Fruit fly (Drosophila melanogaster) whole organism, embryonic: ENCODE results near the gene baf.

Experiments used
- Abd-B ChIP-seq: fragments of 200-800 bp; sonication (Bioruptor generic); optimal IDR thresholded peaks from 2 replicates; lab custom pipeline; 2018; ENCODE audit warnings: missing biosample characterization, mild to moderate bottlenecking, missing genetic modification characterization, moderate library complexity
- Atf-2 ChIP-seq: fragments of 200-800 bp; sonication (Bioruptor generic); optimal IDR thresholded peaks from 2 replicates; lab custom pipeline; 2016; ENCODE audit warnings: missing biosample characterization, missing genetic modification characterization
- Bdp1 ChIP-seq: fragments of 200-800 bp; sonication (Bioruptor generic); optimal IDR thresholded peaks from 3 replicates; lab custom pipeline; 2016; ENCODE audit warnings: missing biosample characterization, missing genetic modification characterization
- CG1024 ChIP-seq: fragments of 200-800 bp; sonication (Bioruptor generic); IDR thresholded peaks from 2 replicates; pipeline ENCODE4 v1.3.6; 2022; ENCODE audit warnings: missing biosample characterization, missing genetic modification characterization
- CG11247 ChIP-seq: fragments of 200-800 bp; sonication (Bioruptor generic); IDR thresholded peaks from 2 replicates; pipeline ENCODE4 v1.3.6; 2022; ENCODE audit warnings: missing biosample characterization, missing genetic modification characterization
- CG11560 ChIP-seq: fragments of 200-800 bp; sonication (Bioruptor generic); IDR thresholded peaks from 3 replicates; pipeline ENCODE4 v1.3.6; 2022; ENCODE audit warnings: missing biosample characterization, missing genetic modification characterization
- CG12659 ChIP-seq: fragments of 200-800 bp; sonication (Bioruptor generic); optimal IDR thresholded peaks from 3 replicates; lab custom pipeline; 2017; ENCODE audit warnings: mild to moderate bottlenecking, missing biosample characterization, missing genetic modification reagents, missing genetic modification characterization
- CG13287 ChIP-seq: fragments of 200-800 bp; sonication (Bioruptor generic); IDR thresholded peaks from 2 replicates; pipeline ENCODE4 v1.3.6; 2022; ENCODE audit warnings: missing biosample characterization, missing genetic modification characterization; ENCODE audit not compliant: partially characterized antibody
- CG13624 ChIP-seq: fragments of 200-800 bp; sonication (Bioruptor generic); optimal IDR thresholded peaks from 2 replicates; lab custom pipeline; 2016; ENCODE audit warnings: missing biosample characterization, missing genetic modification characterization
- CG15269 ChIP-seq: fragments of 200-800 bp; sonication (Bioruptor generic); optimal IDR thresholded peaks from 2 replicates; lab custom pipeline; 2018; ENCODE audit warnings: missing biosample characterization, mild to moderate bottlenecking, missing genetic modification characterization, moderate library complexity
- CG15696 ChIP-seq: fragments of 200-800 bp; sonication (Bioruptor generic); optimal IDR thresholded peaks from 2 replicates; lab custom pipeline; 2019; ENCODE audit warnings: missing biosample characterization, mild to moderate bottlenecking, missing genetic modification characterization, moderate library complexity
- CG17802 ChIP-seq: fragments of 200-800 bp; sonication (Bioruptor generic); optimal IDR thresholded peaks from 2 replicates; lab custom pipeline; 2018; ENCODE audit warnings: missing biosample characterization, mild to moderate bottlenecking, missing genetic modification characterization, moderate library complexity
- CG1792 ChIP-seq: fragments of 200-800 bp; sonication (Bioruptor generic); optimal IDR thresholded peaks from 2 replicates; lab custom pipeline; 2016; ENCODE audit warnings: missing biosample characterization, missing genetic modification characterization
- CG2116 ChIP-seq: fragments of 200-800 bp; sonication (Bioruptor generic); optimal IDR thresholded peaks from 3 replicates; lab custom pipeline; 2018; ENCODE audit warnings: missing biosample characterization, mild to moderate bottlenecking, missing genetic modification characterization
- CG2129 ChIP-seq: fragments of 200-800 bp; sonication (Bioruptor generic); IDR thresholded peaks from 2 replicates; pipeline ENCODE4 v1.3.6; 2022; ENCODE audit warnings: missing biosample characterization, missing genetic modification characterization; ENCODE audit not compliant: partially characterized antibody
- CG2875 ChIP-seq: fragments of 200-800 bp; sonication (Bioruptor generic); optimal IDR thresholded peaks from 2 replicates; lab custom pipeline; 2017; ENCODE audit warnings: missing biosample characterization, mild to moderate bottlenecking, missing genetic modification characterization, missing genetic modification reagents
- CG33213 ChIP-seq: fragments of 200-800 bp; sonication (Bioruptor generic); optimal IDR thresholded peaks from 3 replicates; lab custom pipeline; 2016; ENCODE audit warnings: missing biosample characterization, missing genetic modification characterization
- CG3407 ChIP-seq: fragments of 200-800 bp; sonication (Bioruptor generic); optimal IDR thresholded peaks from 2 replicates; lab custom pipeline; 2018; ENCODE audit warnings: missing biosample characterization, mild to moderate bottlenecking, missing genetic modification characterization
- CG34376 ChIP-seq: fragments of 200-800 bp; sonication (Bioruptor generic); optimal IDR thresholded peaks from 2 replicates; lab custom pipeline; 2018; ENCODE audit warnings: missing biosample characterization, mild to moderate bottlenecking, missing genetic modification characterization
- CG4730 ChIP-seq: fragments of 200-800 bp; sonication (Bioruptor generic); IDR thresholded peaks from 2 replicates; pipeline ENCODE4 v1.3.6; 2022; ENCODE audit warnings: missing biosample characterization, missing genetic modification characterization
- CG6272 ChIP-seq: fragments of 200-800 bp; sonication (Bioruptor generic); IDR thresholded peaks from 2 replicates; pipeline ENCODE4 v1.3.6; 2022; ENCODE audit warnings: missing biosample characterization, missing genetic modification characterization
- CG6689 ChIP-seq: fragments of 200-800 bp; sonication (Bioruptor generic); IDR thresholded peaks from 2 replicates; pipeline ENCODE4 v1.3.6; 2022; ENCODE audit warnings: missing biosample characterization, missing genetic modification characterization
- CG7786 ChIP-seq: fragments of 200-800 bp; sonication (Bioruptor generic); optimal IDR thresholded peaks from 2 replicates; lab custom pipeline; 2016; ENCODE audit warnings: missing biosample characterization, missing genetic modification characterization
- CG7963 ChIP-seq: fragments of 200-800 bp; sonication (Bioruptor generic); IDR thresholded peaks from 3 replicates; pipeline ENCODE4 v1.3.6; 2022; ENCODE audit warnings: missing biosample characterization, missing genetic modification characterization; ENCODE audit not compliant: partially characterized antibody
- CG8944 ChIP-seq: fragments of 200-800 bp; sonication (Bioruptor generic); optimal IDR thresholded peaks from 3 replicates; lab custom pipeline; 2016; ENCODE audit warnings: missing biosample characterization, missing genetic modification characterization
- CG9727 ChIP-seq: fragments of 200-800 bp; sonication (Bioruptor generic); optimal IDR thresholded peaks from 3 replicates; lab custom pipeline; 2017; ENCODE audit warnings: missing biosample characterization, mild to moderate bottlenecking, missing genetic modification characterization
- Dip3 ChIP-seq: fragments of 200-800 bp; sonication (Bioruptor generic); optimal IDR thresholded peaks from 3 replicates; lab custom pipeline; 2016; ENCODE audit warnings: missing biosample characterization, missing genetic modification characterization
- Doc2 ChIP-seq: fragments of 200-800 bp; sonication (Bioruptor generic); IDR thresholded peaks from 2 replicates; pipeline ENCODE4 v1.3.6; 2022; ENCODE audit warnings: missing biosample characterization, missing genetic modification characterization
- E2f1 ChIP-seq: fragments of 200-800 bp; sonication (Bioruptor generic); IDR thresholded peaks from 2 replicates; pipeline ENCODE4 v1.3.6; 2022; ENCODE audit warnings: missing biosample characterization, missing genetic modification characterization
- Gug ChIP-seq: fragments of 200-800 bp; sonication (Bioruptor generic); IDR thresholded peaks from 4 replicates; pipeline ENCODE4 v1.3.6; 2022; ENCODE audit warnings: missing biosample characterization, missing genetic modification characterization
- MTF-1 ChIP-seq: fragments of 200-800 bp; sonication (Bioruptor generic); optimal IDR thresholded peaks from 2 replicates; lab custom pipeline; 2018; ENCODE audit warnings: missing biosample characterization, mild to moderate bottlenecking, missing genetic modification characterization, borderline replicate concordance
- Med ChIP-seq: fragments of 200-800 bp; sonication (Bioruptor generic); peaks from one replicate; lab custom pipeline; 2016; ENCODE audit warnings: missing biosample characterization, missing genetic modification characterization, mild to moderate bottlenecking, inconsistent platforms, moderate library complexity
- Pdp1 ChIP-seq, 2 experiments: fragments of 200-800 bp; sonication (Bioruptor generic); optimal IDR thresholded peaks; 3 replicates each; lab custom pipeline; 2016; ENCODE audit warnings: missing biosample characterization in 2 of 2, missing genetic modification characterization in 2 of 2, mild to moderate bottlenecking in 1 of 2, moderate library complexity in 1 of 2
- Poxn ChIP-seq: fragments of 200-800 bp; sonication (Bioruptor generic); IDR thresholded peaks from 2 replicates; pipeline ENCODE4 v1.3.6; 2022; ENCODE audit warnings: missing biosample characterization, missing genetic modification characterization
- Sox100B ChIP-seq: fragments of 200-800 bp; sonication (Bioruptor generic); optimal IDR thresholded peaks from 3 replicates; lab custom pipeline; 2018; ENCODE audit warnings: missing biosample characterization, mild to moderate bottlenecking, missing genetic modification characterization
- Tbp ChIP-seq: fragments of >200 bp; optimal IDR thresholded peaks from 2 replicates; lab custom pipeline; 2018; ENCODE audit warnings: missing biosample characterization, missing genetic modification characterization
- Vsx1 ChIP-seq: fragments of 200-800 bp; sonication (Bioruptor generic); optimal IDR thresholded peaks from 2 replicates; lab custom pipeline; 2017; ENCODE audit warnings: missing biosample characterization, mild to moderate bottlenecking, missing genetic modification characterization, missing genetic modification reagents
- ci ChIP-seq: fragments of 200-800 bp; sonication (Bioruptor generic); IDR thresholded peaks from 3 replicates; pipeline ENCODE4 v1.3.6; 2022; ENCODE audit warnings: missing biosample characterization, missing genetic modification characterization
- danr ChIP-seq: fragments of 200-800 bp; sonication (Bioruptor generic); IDR thresholded peaks from 2 replicates; pipeline ENCODE4 v1.3.6; 2022; ENCODE audit warnings: missing biosample characterization, missing genetic modification characterization
- fru ChIP-seq: fragments of >200 bp; optimal IDR thresholded peaks from 2 replicates; lab custom pipeline; 2017
- inv ChIP-seq: fragments of 200-800 bp; sonication (Bioruptor generic); IDR thresholded peaks from 2 replicates; pipeline ENCODE4 v1.3.6; 2022; ENCODE audit warnings: missing biosample characterization, missing genetic modification characterization; ENCODE audit not compliant: partially characterized antibody
- kah ChIP-seq: fragments of 200-800 bp; sonication (Bioruptor generic); optimal IDR thresholded peaks from 2 replicates; lab custom pipeline; 2018; ENCODE audit warnings: missing biosample characterization, mild to moderate bottlenecking, missing genetic modification characterization
- lmd ChIP-seq: fragments of 200-800 bp; sonication (Bioruptor generic); IDR thresholded peaks from 2 replicates; pipeline ENCODE4 v1.3.6; 2022; ENCODE audit warnings: missing biosample characterization, missing genetic modification characterization
- lov ChIP-seq, 2 experiments: fragments of 200-800 bp in 1 of 2; fragments of >200 bp in 1 of 2; sonication (Bioruptor generic) in 1 of 2; IDR thresholded peaks in 1 of 2; optimal IDR thresholded peaks in 1 of 2; 2 replicates in 1 of 2; 3 replicates in 1 of 2; pipeline versions ENCODE4 v1.3.6 to Lab custom; 2017 to 2022; ENCODE audit warnings: missing biosample characterization in 1 of 2, missing genetic modification characterization in 1 of 2
- prd ChIP-seq, 3 experiments: fragments of >200 bp in 2 of 3; fragments of 200-800 bp in 1 of 3; sonication (Bioruptor generic) in 1 of 3; optimal IDR thresholded peaks in 2 of 3; IDR thresholded peaks in 1 of 3; 2 replicates in 2 of 3; 3 replicates in 1 of 3; pipeline versions ENCODE4 v1.3.6 to Lab custom; 2017 to 2022; ENCODE audit warnings: missing biosample characterization in 1 of 3, missing genetic modification characterization in 1 of 3
- tio ChIP-seq: fragments of 200-800 bp; sonication (Bioruptor generic); optimal IDR thresholded peaks from 2 replicates; lab custom pipeline; 2017; ENCODE audit warnings: missing biosample characterization, missing genetic modification characterization, inconsistent platforms
- tna ChIP-seq: fragments of 200-800 bp; sonication (Bioruptor generic); IDR thresholded peaks from 2 replicates; pipeline ENCODE4 v1.3.6; 2022; ENCODE audit warnings: missing biosample characterization, missing genetic modification characterization; ENCODE audit not compliant: partially characterized antibody
- tx ChIP-seq: fragments of 200-800 bp; sonication (Bioruptor generic); optimal IDR thresholded peaks from 2 replicates; lab custom pipeline; 2016; ENCODE audit warnings: missing biosample characterization, missing genetic modification characterization

The baf gene

DNA sequence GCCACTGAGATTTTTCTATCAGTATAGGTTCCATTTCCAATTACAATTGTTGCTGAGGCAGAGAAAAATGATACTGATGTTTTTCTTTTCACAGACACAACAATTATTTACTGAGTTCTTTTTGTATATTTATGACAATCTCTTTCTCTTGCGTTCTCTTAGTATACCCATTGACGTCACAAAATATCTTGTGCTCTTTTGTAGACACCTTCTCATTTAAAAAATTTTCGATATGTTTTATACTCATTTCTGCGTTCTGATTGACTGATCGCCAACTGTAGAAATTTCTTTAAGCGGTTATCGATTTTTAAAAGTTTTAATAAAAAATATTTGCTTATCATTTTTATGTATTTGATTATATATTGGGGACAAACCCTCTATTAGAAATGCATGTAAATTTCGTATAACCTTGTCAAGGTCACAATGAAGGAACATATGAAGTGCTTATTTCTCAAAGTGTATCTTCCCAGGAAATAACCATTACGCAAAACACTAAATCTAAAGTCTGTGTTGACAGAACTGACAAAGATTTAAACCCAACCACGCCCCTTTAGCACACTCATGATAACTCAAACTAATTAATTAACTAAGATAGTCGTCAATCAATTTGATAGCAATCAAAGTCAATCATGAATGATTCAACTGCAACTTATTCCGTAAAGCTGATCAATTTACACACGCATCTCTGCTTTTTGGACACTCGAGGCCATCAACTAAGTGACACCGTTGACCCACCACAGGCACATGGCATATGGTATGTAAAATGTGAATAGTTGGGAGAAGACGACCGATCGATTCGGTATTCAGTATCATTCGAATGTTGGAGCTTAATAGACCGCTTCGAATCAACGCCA, 18.4 kb upstream of the baf start, which contains the start of the genes Glyat and Tg (continued):
- TF ChIP-seq Med (GFP tag; lab: Kevin White, UChicago): peak; percentile 84
- no peak for TF ChIP-seq CG6272 (GFP tag; lab: Robert Waterston, UW)
- TF ChIP-seq Dip3 (GFP tag; lab: Kevin White, UChicago): no peak
- TF ChIP-seq CG33213 (GFP tag; lab: Kevin White, UChicago): no peak
- TF ChIP-seq Abd-B (GFP tag; lab: Kevin White, UChicago): no peak
- no peak for TF ChIP-seq Vsx1 (GFP tag; lab: Kevin White, UChicago)
- TF ChIP-seq Sox100B (GFP tag; lab: Kevin White, UChicago): peak; percentile 9
- no peak for TF ChIP-seq CG2875 (GFP tag; lab: Kevin White, UChicago)
- TF ChIP-seq E2f1 (GFP tag; lab: Robert Waterston, UW): no peak
- no peak for TF ChIP-seq CG13624 (GFP tag; lab: Kevin White, UChicago)
- 0 out of 3 replicates have a peak, but pooled peaks have one; percentile 43 for TF ChIP-seq CG7963 (GFP tag; lab: Robert Waterston, UW)
- TF ChIP-seq danr: no peak
- no peak for TF ChIP-seq Atf-2 (GFP tag; lab: Kevin White, UChicago)
- peak; percentile 65 for TF ChIP-seq CG13287 (GFP tag; lab: Robert Waterston, UW)
- TF ChIP-seq tx (GFP tag; lab: Kevin White, UChicago): no peak
- peak; percentile 25 for TF ChIP-seq CG15269 (tag; lab: Kevin White, UChicago)
- TF ChIP-seq CG8944 (GFP tag; lab: Kevin White, UChicago): no peak
- TF ChIP-seq Gug (GFP tag; lab: Robert Waterston, UW): no peak
- TF ChIP-seq CG34376 (GFP tag; lab: Kevin White, UChicago): no peak
- TF ChIP-seq lov (optimal IDR thresholded peaks at IDR 0.05; lab: Kevin White, UChicago): no peak
- no peak for TF ChIP-seq lov (GFP tag; IDR thresholded peaks at IDR 0.05; lab: Robert Waterston, UW)
- no peak for TF ChIP-seq fru (lab: Kevin White, UChicago)
- no peak for TF ChIP-seq CG2129 (GFP tag; lab: Robert Waterston, UW)
- TF ChIP-seq CG11247 (GFP tag; lab: Robert Waterston, UW): peak; percentile 40; the same call in 1 of the 2 replicates
- TF ChIP-seq Bdp1 (GFP tag; lab: Kevin White, UChicago): no peak
- no peak for TF ChIP-seq tio (GFP tag; lab: Kevin White, UChicago)
- TF ChIP-seq lmd (GFP tag; lab: Robert Waterston, UW): peak; percentile 21; the same call in 1 of the 2 replicates
- peak; percentile 37 for TF ChIP-seq inv
- no peak for TF ChIP-seq kah (GFP tag; lab: Kevin White, UChicago)
- no peak for TF ChIP-seq CG3407 (GFP tag; lab: Kevin White, UChicago)
- no peak for TF ChIP-seq CG1024
- no peak for TF ChIP-seq prd (optimal IDR thresholded peaks at IDR 0.05; lab: Kevin White, UChicago)
- TF ChIP-seq prd (GFP tag; IDR thresholded peaks at IDR 0.05; lab: Robert Waterston, UW): peak; percentile 28; the same call in 1 of the 3 replicates
- TF ChIP-seq CG6689: peak; percentile 100
- peak; percentile 78 for TF ChIP-seq CG2116 (GFP tag; lab: Kevin White, UChicago)
- TF ChIP-seq CG15696 (tag; lab: Kevin White, UChicago): no peak
- no peak for TF ChIP-seq Doc2 (GFP tag; lab: Robert Waterston, UW)
- TF ChIP-seq CG7786 (GFP tag; lab: Kevin White, UChicago): no peak
- no peak for TF ChIP-seq Tbp (GFP tag; lab: Kevin White, UChicago)
- no peak for TF ChIP-seq CG4730
- TF ChIP-seq CG11560 (tag; lab: Robert Waterston, UW): no peak
- peak; percentile 50; the same call in 2 of the 3 replicates for TF ChIP-seq ci (GFP tag; lab: Robert Waterston, UW)
- no peak for TF ChIP-seq CG1792 (GFP tag; lab: Kevin White, UChicago)
- no peak for TF ChIP-seq MTF-1 (GFP tag; lab: Kevin White, UChicago)
- TF ChIP-seq CG17802 (tag; lab: Kevin White, UChicago): no peak
- no peak for TF ChIP-seq CG9727 (GFP tag; lab: Kevin White, UChicago)
- TF ChIP-seq CG12659 (GFP tag; lab: Kevin White, UChicago): peak; percentile 36
- no peak for TF ChIP-seq Poxn
- peak in 1 of 2 experiments; percentile 50 for TF ChIP-seq Pdp1 (GFP tag; optimal IDR thresholded peaks at IDR 0.05; lab: Kevin White, UChicago)
- no peak for TF ChIP-seq tna (GFP tag; lab: Robert Waterston, UW)
